Worm (Caenorhabditis elegans): ENCODE measurements around the gene Y41D4B.15.

ce11 chrIV:1553195-1553918 is 10.5 kb upstream of the Y41D4B.15 start, which contains the start of gene C34H4.2:
- no peak for TF ChIP-seq Y22D7AL.16 (tag; optimal IDR thresholded peaks at IDR 0.05)
- no peak for TF ChIP-seq C38D4.7 (GFP tag; optimal IDR thresholded peaks at IDR 0.05)
- TF ChIP-seq hlh-8 (tag; optimal IDR thresholded peaks at IDR 0.05): no peak
- TF ChIP-seq lim-6 (tag; optimal IDR thresholded peaks at IDR 0.05): no peak
- no peak for TF ChIP-seq pha-4 (tag; optimal IDR thresholded peaks at IDR 0.05)
- TF ChIP-seq unc-86 (tag; optimal IDR thresholded peaks at IDR 0.05): no peak
- no peak for TF ChIP-seq ama-1 (optimal IDR thresholded peaks at IDR 0.05)
- TF ChIP-seq T23F11.4 (GFP tag; optimal IDR thresholded peaks at IDR 0.05): no peak
- TF ChIP-seq hlh-30 (tag; optimal IDR thresholded peaks at IDR 0.05; ENCODE audit: insufficient read depth): no peak
